Worm (Caenorhabditis elegans) whole organism, midembryonic: ENCODE data around the gene srx-105.

Source experiments
- T22C8.4 ChIP-seq: fragments of 200-800 bp; sonication (Bioruptor generic); IDR thresholded peaks from 2 replicates; pipeline ENCODE4 v1.3.6; 2022; ENCODE audit warnings: missing genetic modification characterization, missing compliant biosample characterization
- cog-1 ChIP-seq: sonication (generic microtip); optimal IDR thresholded peaks from 2 replicates; lab custom pipeline; 2016; ENCODE audit warnings: missing genetic modification characterization, missing compliant biosample characterization
- flt-1 ChIP-seq: fragments of 200-800 bp; sonication (Bioruptor generic); IDR thresholded peaks from 2 replicates; pipeline ENCODE4 v1.3.6; 2022; ENCODE audit warnings: missing genetic modification characterization, missing compliant biosample characterization
- med-1 ChIP-seq: sonication (generic microtip); optimal IDR thresholded peaks from 2 replicates; lab custom pipeline; 2017; ENCODE audit warnings: missing genetic modification characterization, mild to moderate bottlenecking, missing compliant biosample characterization, antibody characterized with exemption, missing genetic modification reagents; ENCODE audit not compliant: insufficient read depth
- tab-1 ChIP-seq: fragments of 200-800 bp; sonication (Bioruptor generic); IDR thresholded peaks from 2 replicates; pipeline ENCODE4 v1.3.6; 2022; ENCODE audit warnings: missing genetic modification characterization, missing compliant biosample characterization
- ztf-23 ChIP-seq: fragments of 200-800 bp; sonication (Bioruptor generic); IDR thresholded peaks from 2 replicates; pipeline ENCODE4 v1.3.6; 2022; ENCODE audit warnings: missing genetic modification reagents, missing genetic modification characterization, missing compliant biosample characterization

DNA sequence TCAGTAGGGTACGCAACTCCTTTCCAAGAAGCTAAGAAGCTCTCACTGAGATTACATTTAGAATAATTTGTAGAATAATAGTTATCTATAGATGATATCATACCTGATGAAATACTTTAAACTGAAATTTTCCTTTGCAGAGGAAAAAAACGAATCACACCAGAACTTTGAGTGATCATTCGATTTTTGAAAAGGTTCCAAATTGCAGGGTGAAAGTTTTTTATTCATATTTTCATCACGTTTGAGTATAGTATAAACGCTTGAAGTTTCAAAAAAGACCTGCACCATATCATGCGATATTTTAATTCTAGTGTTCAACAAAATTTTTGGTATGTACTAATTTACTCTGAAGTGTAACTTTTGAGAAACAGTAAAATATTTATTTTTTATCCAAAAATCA is 13.4 kb upstream of the srx-105 start, which contains the start of gene srh-100:
- TF ChIP-seq cog-1 (tag; lab: Kevin White, UChicago) (no peak), flt-1 (GFP tag; lab: Robert Waterston, UW) (no peak), ztf-23 (GFP tag; lab: Robert Waterston, UW) (no peak), med-1 (GFP tag; lab: Kevin White, UChicago) (no peak), T22C8.4 (no peak), tab-1 (GFP tag; lab: Robert Waterston, UW) (no peak)
